Worm (Caenorhabditis elegans) whole organism, L4 larva: ENCODE data around the gene mtpn-1.
A peak's percentile ranks its signal among the peaks of the same experiment; 100 is the strongest.

Experiments
- D1046.2 ChIP-seq: fragments of 200-800 bp; sonication (Bioruptor generic); IDR thresholded peaks from 2 replicates; pipeline ENCODE4 v1.3.6; 2022; ENCODE audit warnings: missing genetic modification characterization, missing compliant biosample characterization
- F37D6.2 ChIP-seq: sonication (generic microtip); optimal IDR thresholded peaks from 2 replicates; lab custom pipeline; 2016; ENCODE audit warnings: mild to moderate bottlenecking, missing genetic modification characterization, missing compliant biosample characterization
- F44E2.7 ChIP-seq: fragments of 200-800 bp; sonication (Bioruptor generic); IDR thresholded peaks from 2 replicates; pipeline ENCODE4 v2.1.2; 2022; ENCODE audit warnings: missing genetic modification characterization, missing compliant biosample characterization
- T20F7.1 ChIP-seq: fragments of 200-800 bp; sonication (Bioruptor generic); optimal IDR thresholded peaks from 2 replicates; lab custom pipeline; 2018; ENCODE audit warnings: mild to moderate bottlenecking, missing genetic modification characterization, missing compliant biosample characterization
- Y105C5A.15 ChIP-seq: fragments of 200-800 bp; sonication (Bioruptor generic); IDR thresholded peaks from 2 replicates; pipeline ENCODE4 v1.3.6; 2022; ENCODE audit warnings: missing genetic modification characterization, missing compliant biosample characterization
- aha-1 ChIP-seq: fragments of 150-350 bp; peaks from one replicate; lab custom pipeline; 2014; ENCODE audit warnings: missing biosample characterization, missing genetic modification characterization
- ama-1 ChIP-seq: fragments of 150-350 bp; optimal IDR thresholded peaks from 2 replicates; lab custom pipeline; 2014; ENCODE audit warnings: inconsistent platforms, mixed read lengths
- ceh-28 ChIP-seq: fragments of 150-350 bp; optimal IDR thresholded peaks from 2 replicates; lab custom pipeline; 2014; ENCODE audit warnings: missing biosample characterization, missing genetic modification reagents, missing genetic modification characterization
- ceh-62 ChIP-seq: sonication (generic microtip); optimal IDR thresholded peaks from 2 replicates; lab custom pipeline; 2017; ENCODE audit warnings: missing biosample characterization, missing genetic modification characterization
- daf-12 ChIP-seq: fragments of 150-350 bp; optimal IDR thresholded peaks from 2 replicates; lab custom pipeline; 2014; ENCODE audit warnings: missing biosample characterization, missing genetic modification reagents, missing genetic modification characterization
- dmd-6 ChIP-seq: fragments of 200-800 bp; sonication (Bioruptor generic); IDR thresholded peaks from 2 replicates; pipeline ENCODE4 v1.3.6; 2022; ENCODE audit warnings: missing genetic modification reagents, missing genetic modification characterization, missing compliant biosample characterization
- dpl-1 ChIP-seq: fragments of 150-350 bp; optimal IDR thresholded peaks from 2 replicates; lab custom pipeline; 2014; ENCODE audit warnings: missing biosample characterization, missing genetic modification reagents, missing genetic modification characterization
- duxl-1 ChIP-seq: sonication (generic microtip); optimal IDR thresholded peaks from 2 replicates; lab custom pipeline; 2016; ENCODE audit warnings: mild to moderate bottlenecking, missing genetic modification characterization, moderate library complexity, missing compliant biosample characterization; ENCODE audit not compliant: poor library complexity
- dve-1 ChIP-seq: sonication (generic microtip); optimal IDR thresholded peaks from 2 replicates; lab custom pipeline; 2017; ENCODE audit warnings: antibody characterized with exemption, mild to moderate bottlenecking, missing genetic modification characterization, missing compliant biosample characterization; ENCODE audit not compliant: insufficient read depth
- hif-1 ChIP-seq, 2 experiments: sonication (generic microtip); optimal IDR thresholded peaks; 2 replicates each; lab custom pipeline; 2016 to 2017; ENCODE audit warnings: missing compliant biosample characterization in 2 of 2, missing genetic modification characterization in 2 of 2, missing genetic modification reagents in 2 of 2, missing genotype in 2 of 2, mild to moderate bottlenecking in 1 of 2
- hlh-11 ChIP-seq: fragments of 200-800 bp; sonication (Bioruptor generic); optimal IDR thresholded peaks from 2 replicates; lab custom pipeline; 2018; ENCODE audit warnings: mild to moderate bottlenecking, missing genetic modification characterization, missing compliant biosample characterization
- hlh-30 ChIP-seq: sonication (generic microtip); optimal IDR thresholded peaks from 2 replicates; lab custom pipeline; 2017; ENCODE audit warnings: antibody characterized with exemption, mild to moderate bottlenecking, missing genetic modification characterization, missing compliant biosample characterization; ENCODE audit not compliant: insufficient read depth
- hmg-1.1 ChIP-seq: fragments of 200-800 bp; sonication (Bioruptor generic); IDR thresholded peaks from 2 replicates; pipeline ENCODE4 v1.3.6; 2022; ENCODE audit warnings: missing genetic modification reagents, missing genetic modification characterization, missing compliant biosample characterization
- lsy-2 ChIP-seq, 2 experiments: fragments of 150-350 bp in 1 of 2; sonication (generic microtip) in 1 of 2; optimal IDR thresholded peaks; 2 replicates each; lab custom pipeline; 2014 to 2017; ENCODE audit warnings: missing biosample characterization in 2 of 2, missing genetic modification characterization in 2 of 2
- madf-9 ChIP-seq: fragments of 200-800 bp; sonication (Bioruptor generic); conservative IDR thresholded peaks from 2 replicates; pipeline ENCODE4 v1.3.6; 2022; ENCODE audit warnings: missing genetic modification reagents, missing genetic modification characterization, missing compliant biosample characterization
- mdl-1 ChIP-seq, 2 experiments: fragments of 150-350 bp in 1 of 2; sonication (generic microtip) in 1 of 2; optimal IDR thresholded peaks; 2 replicates each; lab custom pipeline; 2014 to 2017; ENCODE audit warnings: missing biosample characterization in 2 of 2, missing genetic modification characterization in 2 of 2
- mep-1 ChIP-seq: fragments of 150-350 bp; sonication (generic microtip); optimal IDR thresholded peaks from 3 replicates; lab custom pipeline; 2014; ENCODE audit warnings: missing biosample characterization, missing genetic modification characterization
- mes-2 ChIP-seq: sonication (generic microtip); optimal IDR thresholded peaks from 2 replicates; lab custom pipeline; 2016; ENCODE audit warnings: missing genotype, mild to moderate bottlenecking, missing genetic modification characterization, missing compliant biosample characterization; ENCODE audit not compliant: poor library complexity, severe bottlenecking
- mxl-3 ChIP-seq: fragments of 200-800 bp; sonication (Bioruptor generic); optimal IDR thresholded peaks from 2 replicates; lab custom pipeline; 2018; ENCODE audit warnings: mild to moderate bottlenecking, missing genetic modification characterization, missing compliant biosample characterization
- nhr-102 ChIP-seq: sonication (generic microtip); optimal IDR thresholded peaks from 2 replicates; lab custom pipeline; 2016; ENCODE audit warnings: mild to moderate bottlenecking, missing genetic modification characterization, moderate library complexity, missing compliant biosample characterization
- nhr-28 ChIP-seq: fragments of 150-350 bp; optimal IDR thresholded peaks from 2 replicates; lab custom pipeline; 2014; ENCODE audit warnings: missing biosample characterization, missing genetic modification characterization
- nhr-77 ChIP-seq: fragments of 150-350 bp; optimal IDR thresholded peaks from 2 replicates; lab custom pipeline; 2014; ENCODE audit warnings: missing biosample characterization, missing genetic modification characterization
- php-3 ChIP-seq: fragments of 200-800 bp; sonication (Bioruptor generic); IDR thresholded peaks from 2 replicates; pipeline ENCODE4 v1.3.6; 2022; ENCODE audit warnings: missing genetic modification reagents, missing genetic modification characterization, missing compliant biosample characterization
- rbr-2 ChIP-seq: sonication (generic microtip); optimal IDR thresholded peaks from 2 replicates; lab custom pipeline; 2016; ENCODE audit warnings: missing genotype, missing genetic modification characterization, missing compliant biosample characterization
- sdz-12 ChIP-seq: fragments of 200-800 bp; sonication (Bioruptor generic); optimal IDR thresholded peaks from 2 replicates; lab custom pipeline; 2018; ENCODE audit warnings: mild to moderate bottlenecking, missing genetic modification characterization, missing compliant biosample characterization
- tra-1 ChIP-seq: fragments of 200-800 bp; sonication (Bioruptor generic); IDR thresholded peaks from 2 replicates; pipeline ENCODE4 v1.3.6; 2022; ENCODE audit warnings: missing genetic modification reagents, missing genetic modification characterization, missing compliant biosample characterization
- vab-7 ChIP-seq: fragments of 200-800 bp; sonication (Bioruptor generic); IDR thresholded peaks from 2 replicates; pipeline ENCODE4 v1.3.6; 2022; ENCODE audit warnings: missing genetic modification reagents, missing genetic modification characterization, missing compliant biosample characterization
- zag-1 ChIP-seq: fragments of 150-350 bp; optimal IDR thresholded peaks from 2 replicates; lab custom pipeline; 2014; ENCODE audit warnings: missing biosample characterization, missing genetic modification characterization
- ztf-11 ChIP-seq: fragments of 150-350 bp; optimal IDR thresholded peaks from 2 replicates; lab custom pipeline; 2014; ENCODE audit warnings: missing biosample characterization, missing genetic modification characterization
- ztf-7 ChIP-seq: fragments of 150-350 bp; optimal IDR thresholded peaks from 2 replicates; lab custom pipeline; 2014; ENCODE audit warnings: missing biosample characterization, missing genetic modification characterization

The mtpn-1 gene

DNA sequence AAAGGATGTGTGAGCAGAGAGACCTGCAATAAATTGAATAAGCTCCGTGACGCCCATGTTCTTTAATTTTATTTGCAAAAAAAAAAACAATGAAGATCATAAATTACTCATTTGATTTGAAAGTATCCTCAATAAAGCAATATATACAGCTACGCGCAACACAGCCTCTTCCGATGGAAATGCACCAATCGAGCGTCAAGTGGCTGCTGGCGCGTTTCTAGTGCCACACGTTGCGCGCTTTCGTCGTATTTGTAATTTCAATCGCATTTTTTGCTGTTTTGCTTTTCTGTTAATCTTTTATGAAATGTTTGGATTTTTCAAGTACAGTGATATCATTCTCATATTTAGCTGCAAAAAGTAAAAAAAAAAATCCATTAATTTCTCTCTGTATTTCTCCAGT is 25.0 kb upstream of the mtpn-1 start:
- TF ChIP-seq T20F7.1 (GFP tag; lab: Kevin White, UChicago), result no peak
- peak; percentile 5 for TF ChIP-seq mxl-3 (GFP tag; lab: Kevin White, UChicago)
- TF ChIP-seq dpl-1 (GFP tag; lab: Kevin White, UChicago), result peak; percentile 64
- TF ChIP-seq mep-1, result peak; percentile 74
- TF ChIP-seq nhr-102, result peak; percentile 42
- TF ChIP-seq mes-2 (tag; lab: Kevin White, UChicago), result peak; percentile 73
- peak; percentile 73 for TF ChIP-seq hmg-1.1 (GFP tag; lab: Robert Waterston, UW)
- peak in 1 of 2 experiments; percentile 11 for TF ChIP-seq hif-1 (tag; optimal IDR thresholded peaks at IDR 0.05; lab: Kevin White, UChicago)
- peak; percentile 9 for TF ChIP-seq F37D6.2 (tag; lab: Kevin White, UChicago)
- no peak for TF ChIP-seq ceh-62 (tag; lab: Kevin White, UChicago)
- TF ChIP-seq tra-1 (GFP tag; lab: Robert Waterston, UW), result no peak
- peak; percentile 2 for TF ChIP-seq duxl-1 (tag; lab: Kevin White, UChicago)
- TF ChIP-seq dve-1, result peak; percentile 66
- TF ChIP-seq F44E2.7 (GFP tag; lab: Robert Waterston, UW), result no peak
- no peak for TF ChIP-seq sdz-12
- TF ChIP-seq lsy-2 (tag; optimal IDR thresholded peaks at IDR 0.05; lab: Kevin White, UChicago), result peak in 1 of 2 experiments; percentile 78
- TF ChIP-seq hlh-30 (tag; lab: Kevin White, UChicago), result peak; percentile 60
- peak; percentile 9 for TF ChIP-seq nhr-77 (tag; lab: Kevin White, UChicago)
- no peak for TF ChIP-seq ztf-11
- peak; percentile 54 for TF ChIP-seq hlh-11 (tag; lab: Kevin White, UChicago)
- no peak for TF ChIP-seq zag-1
- peak; percentile 57 for TF ChIP-seq dmd-6 (GFP tag; lab: Robert Waterston, UW)
- TF ChIP-seq nhr-28 (tag; lab: Kevin White, UChicago), result peak; percentile 55
- TF ChIP-seq rbr-2, result peak; percentile 54
- TF ChIP-seq php-3, result no peak
- peak in 1 of 2 experiments; percentile 31 for TF ChIP-seq mdl-1 (tag; optimal IDR thresholded peaks at IDR 0.05; lab: Kevin White, UChicago)
- no peak for TF ChIP-seq D1046.2 (GFP tag; lab: Robert Waterston, UW)
- peak; percentile 15 for TF ChIP-seq ztf-7 (tag; lab: Kevin White, UChicago)

DNA sequence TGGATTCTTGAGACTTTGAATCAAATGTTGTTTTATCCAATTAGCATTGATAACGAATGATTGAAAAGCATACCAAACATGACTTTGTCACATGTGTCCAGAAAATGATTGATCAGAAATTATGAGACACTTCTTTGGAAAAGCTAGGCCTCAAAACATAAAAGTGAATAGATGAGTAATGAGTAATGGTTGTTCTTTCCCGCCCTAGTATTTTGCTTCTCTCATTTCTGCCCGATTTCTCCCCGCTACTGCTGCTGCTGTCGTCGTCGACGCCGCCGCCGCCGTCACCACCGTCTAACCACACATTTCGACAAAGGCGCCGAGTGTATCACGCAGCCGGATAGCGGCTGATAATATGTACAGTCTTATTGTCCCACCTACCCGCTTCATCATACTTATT is 21.8 kb upstream of the mtpn-1 start, which contains the start of gene F47G3.1:
Gene F47G3.1, plus strand, starts transcription at position 301 of the 400 bp plus-strand sequence.
- TF ChIP-seq aha-1 (tag; lab: Kevin White, UChicago), result peak; percentile 16
- no peak for TF ChIP-seq zag-1
- TF ChIP-seq mxl-3 (GFP tag; lab: Kevin White, UChicago), result peak; percentile 43
- peak; percentile 34 for TF ChIP-seq hlh-11 (tag; lab: Kevin White, UChicago)
- TF ChIP-seq ceh-28 (tag; lab: Kevin White, UChicago), result no peak
- TF ChIP-seq madf-9 (GFP tag; lab: Robert Waterston, UW), result 0 out of 2 replicates have a peak, but pooled peaks have one; percentile 28

DNA sequence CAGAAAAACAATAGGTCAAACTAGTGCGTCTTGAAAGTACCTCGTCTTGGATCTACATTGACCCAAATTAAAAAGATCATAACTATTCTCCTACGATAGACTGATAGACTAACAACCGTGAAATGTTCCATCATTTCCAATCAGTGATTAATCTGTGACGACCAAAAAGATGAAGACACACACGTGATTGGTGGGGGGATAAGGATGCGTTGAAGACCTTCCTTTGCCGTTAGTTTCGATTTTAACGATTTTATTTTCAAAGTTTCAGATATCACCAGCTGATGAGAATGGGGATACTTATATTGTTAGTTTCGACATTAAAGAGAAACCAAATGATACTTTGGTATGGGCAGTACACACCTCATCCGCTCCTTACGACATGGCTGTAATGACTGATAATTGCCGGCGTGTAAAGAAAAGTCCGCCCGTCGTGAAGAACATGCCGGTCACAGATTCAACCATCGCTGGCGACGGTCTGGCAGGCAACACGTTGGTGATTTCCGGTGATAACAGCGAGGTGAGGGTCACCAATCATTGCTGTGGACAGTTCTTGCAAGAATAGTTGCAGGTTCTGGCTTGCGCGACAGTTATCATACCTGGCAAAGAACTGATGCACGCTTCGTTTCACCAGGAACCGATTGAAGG is 20.2 kb upstream of the mtpn-1 start:
- TF ChIP-seq hlh-30 (tag; lab: Kevin White, UChicago), result peak; percentile 26
- peak; percentile 94 for TF ChIP-seq aha-1 (tag; lab: Kevin White, UChicago)
- TF ChIP-seq vab-7 (GFP tag; lab: Robert Waterston, UW), result no peak
- TF ChIP-seq daf-12 (tag; lab: Kevin White, UChicago), result no peak
- TF ChIP-seq mxl-3 (GFP tag; lab: Kevin White, UChicago), result peak; percentile 46
- peak; percentile 14 for TF ChIP-seq nhr-28 (tag; lab: Kevin White, UChicago)

DNA sequence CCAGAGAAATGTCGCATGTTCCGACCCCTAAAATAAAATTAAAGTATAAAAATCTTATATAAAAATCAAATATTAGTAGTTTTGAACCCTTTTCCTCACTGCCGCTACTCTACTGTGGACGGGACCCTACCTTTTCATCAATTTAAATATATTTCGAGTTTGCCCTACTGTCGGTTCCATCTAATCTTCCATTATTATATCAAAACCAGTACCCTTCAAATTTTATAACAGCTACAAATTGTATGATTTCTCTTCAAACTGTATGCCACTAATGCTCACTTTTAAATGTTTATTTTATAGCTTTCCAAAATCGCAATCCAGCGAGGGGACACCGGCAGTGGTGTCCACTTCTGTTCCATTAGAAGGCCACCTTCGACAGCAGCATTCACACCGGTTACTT is 12.3 kb upstream of the mtpn-1 start, which contains the start of gene C43H6.6:
Gene C43H6.6, plus strand, starts transcription at position 301 of the 400 bp plus-strand sequence.
- TF ChIP-seq Y105C5A.15 (GFP tag; lab: Robert Waterston, UW) (no peak), ama-1 (lab: Kevin White, UChicago) (no peak)
